Worm (Caenorhabditis elegans): ENCODE measurements around the gene col-73.

ce11 chrII:4892594-4892993 lies 19.7 kb upstream of the col-73 start, which contains the start of gene msp-33:
- TF ChIP-seq skn-1 (tag; optimal IDR thresholded peaks at IDR 0.05) (no peak), nfya-1 (tag; optimal IDR thresholded peaks at IDR 0.05; ENCODE audit: insufficient read depth) (no peak), lin-15B (tag; optimal IDR thresholded peaks at IDR 0.05) (no peak), ceh-82 (tag; optimal IDR thresholded peaks at IDR 0.05) (no peak), nhr-28 (tag; optimal IDR thresholded peaks at IDR 0.05) (no peak), nhr-11 (tag; optimal IDR thresholded peaks at IDR 0.05) (no peak), tbx-2 (tag; optimal IDR thresholded peaks at IDR 0.05) (no peak), nhr-76 (tag; optimal IDR thresholded peaks at IDR 0.05) (no peak), unc-62 (GFP tag; optimal IDR thresholded peaks at IDR 0.05) (no peak), fos-1 (tag; optimal IDR thresholded peaks at IDR 0.05) (no peak)
